Fruit fly (Drosophila melanogaster) whole organism, adult: Measurements from ENCODE around the gene Gyc89Db.

Experiments used
- CG11617 ChIP-seq: fragments of 200-800 bp; sonication (Bioruptor generic); optimal IDR thresholded peaks from 2 replicates; lab custom pipeline; 2017; ENCODE audit warnings: mild to moderate bottlenecking, missing biosample characterization, missing genetic modification reagents, missing genetic modification characterization
- CG12768 ChIP-seq: fragments of 200-800 bp; sonication (Bioruptor generic); optimal IDR thresholded peaks from 2 replicates; lab custom pipeline; 2017; ENCODE audit warnings: missing biosample characterization, missing genetic modification characterization, mild to moderate bottlenecking, moderate library complexity, missing genetic modification reagents
- CG14711 ChIP-seq: fragments of 200-800 bp; sonication (Bioruptor generic); optimal IDR thresholded peaks from 2 replicates; lab custom pipeline; 2018; ENCODE audit warnings: missing biosample characterization, mild to moderate bottlenecking, missing genetic modification characterization, moderate library complexity
- CG1620 ChIP-seq: fragments of 200-800 bp; sonication (Bioruptor generic); optimal IDR thresholded peaks from 2 replicates; lab custom pipeline; 2016; ENCODE audit warnings: missing biosample characterization, missing genetic modification characterization
- CG33017 ChIP-seq: fragments of 200-800 bp; sonication (Bioruptor generic); optimal IDR thresholded peaks from 2 replicates; lab custom pipeline; 2018; ENCODE audit warnings: missing biosample characterization, mild to moderate bottlenecking, missing genetic modification characterization, moderate library complexity
- Clk ChIP-seq: fragments of 200-800 bp; sonication (Bioruptor generic); optimal IDR thresholded peaks from 2 replicates; lab custom pipeline; 2017; ENCODE audit warnings: missing biosample characterization, missing genetic modification characterization
- Crg-1 ChIP-seq: fragments of 200-800 bp; sonication (Bioruptor generic); optimal IDR thresholded peaks from 2 replicates; lab custom pipeline; 2016; ENCODE audit warnings: missing biosample characterization, missing genetic modification characterization
- bab1 ChIP-seq: fragments of 200-800 bp; sonication (Bioruptor generic); optimal IDR thresholded peaks from 3 replicates; lab custom pipeline; 2019; ENCODE audit warnings: missing biosample characterization, mild to moderate bottlenecking, missing genetic modification characterization, moderate library complexity
- ovo ChIP-seq: fragments of 200-800 bp; sonication (Bioruptor generic); optimal IDR thresholded peaks from 2 replicates; lab custom pipeline; 2016; ENCODE audit warnings: missing biosample characterization, missing genetic modification characterization
- tj ChIP-seq: fragments of 200-800 bp; sonication (Bioruptor generic); optimal IDR thresholded peaks from 3 replicates; lab custom pipeline; 2017; ENCODE audit warnings: missing biosample characterization, mild to moderate bottlenecking, missing genetic modification characterization, moderate library complexity

The Gyc89Db gene

dm6 chr3R:16530424-16530823 lies 53.5 kb downstream of the Gyc89Db start:
- TF ChIP-seq ovo (GFP tag; lab: Kevin White, UChicago) (no peak), CG33017 (tag; lab: Kevin White, UChicago) (no peak), CG12768 (no peak), CG14711 (tag; lab: Kevin White, UChicago) (no peak), Clk (GFP tag; lab: Kevin White, UChicago) (no peak), bab1 (GFP tag; lab: Kevin White, UChicago) (no peak), CG1620 (GFP tag; lab: Kevin White, UChicago) (no peak), tj (GFP tag; lab: Kevin White, UChicago) (no peak), CG11617 (GFP tag; lab: Kevin White, UChicago) (no peak), Crg-1 (no peak)
